Fruit fly (Drosophila melanogaster) Kc167 (cell line): ENCODE data around the gene Ppm1.

Experiments used
- Myc ChIP-seq: fragments of >200 bp; optimal IDR thresholded peaks from 2 replicates; lab custom pipeline; 2017; ENCODE audit warnings: missing external identifiers
- Sin3A ChIP-seq: fragments of >200 bp; optimal IDR thresholded peaks from 2 replicates; lab custom pipeline; 2018; ENCODE audit warnings: missing external identifiers
- h ChIP-seq: fragments of >200 bp; optimal IDR thresholded peaks from 3 replicates; lab custom pipeline; 2018; ENCODE audit warnings: missing external identifiers
- insv ChIP-seq: fragments of >200 bp; optimal IDR thresholded peaks from 3 replicates; lab custom pipeline; 2018; ENCODE audit warnings: missing external identifiers
- psq ChIP-seq: fragments of >200 bp; optimal IDR thresholded peaks from 2 replicates; lab custom pipeline; 2017; ENCODE audit warnings: missing external identifiers
- ttk ChIP-seq: sonication (Bioruptor generic); optimal IDR thresholded peaks from 2 replicates; lab custom pipeline; 2017; ENCODE audit warnings: missing external identifiers

Gene Ppm1

DNA sequence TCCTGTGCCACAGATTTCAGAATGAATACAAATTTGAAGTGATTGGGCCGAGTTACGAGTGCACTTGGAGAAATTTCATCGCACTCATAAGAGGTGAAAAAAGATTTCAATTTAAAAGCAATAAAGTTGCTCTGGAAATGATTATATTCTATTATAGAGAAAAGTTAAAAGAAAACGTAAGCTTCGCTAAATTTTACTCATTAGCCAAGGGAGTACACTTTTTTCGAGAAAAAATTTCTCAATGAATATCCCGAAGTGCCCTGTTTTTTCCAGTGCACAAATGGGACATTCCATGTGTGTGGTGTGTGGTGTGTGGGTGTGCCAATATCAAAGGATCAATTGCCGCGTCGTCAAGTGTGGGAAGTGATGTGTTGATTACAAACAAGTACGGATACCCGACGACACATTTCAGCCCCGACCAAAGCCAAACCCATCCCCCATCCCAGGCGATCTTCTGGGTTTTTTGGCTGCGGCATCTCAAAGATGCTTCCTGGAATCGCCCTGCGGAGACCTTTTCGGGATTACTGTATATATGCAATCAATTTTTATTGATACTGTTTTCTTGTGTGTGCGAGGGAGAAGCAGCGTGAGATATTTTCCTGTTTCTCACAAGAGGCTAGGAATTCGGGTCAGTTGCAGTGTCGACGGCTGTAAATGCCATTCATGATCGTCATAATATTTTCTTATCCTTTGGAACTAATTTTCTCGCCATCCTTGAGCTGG, 32.6 kb downstream of the Ppm1 start:
- TF ChIP-seq insv (lab: Kevin White, UChicago) (no peak), Myc (no peak), h (lab: Kevin White, UChicago) (no peak), psq (lab: Kevin White, UChicago) (no peak), Sin3A (lab: Kevin White, UChicago) (no peak), ttk (lab: Kevin White, UChicago) (no peak)

DNA sequence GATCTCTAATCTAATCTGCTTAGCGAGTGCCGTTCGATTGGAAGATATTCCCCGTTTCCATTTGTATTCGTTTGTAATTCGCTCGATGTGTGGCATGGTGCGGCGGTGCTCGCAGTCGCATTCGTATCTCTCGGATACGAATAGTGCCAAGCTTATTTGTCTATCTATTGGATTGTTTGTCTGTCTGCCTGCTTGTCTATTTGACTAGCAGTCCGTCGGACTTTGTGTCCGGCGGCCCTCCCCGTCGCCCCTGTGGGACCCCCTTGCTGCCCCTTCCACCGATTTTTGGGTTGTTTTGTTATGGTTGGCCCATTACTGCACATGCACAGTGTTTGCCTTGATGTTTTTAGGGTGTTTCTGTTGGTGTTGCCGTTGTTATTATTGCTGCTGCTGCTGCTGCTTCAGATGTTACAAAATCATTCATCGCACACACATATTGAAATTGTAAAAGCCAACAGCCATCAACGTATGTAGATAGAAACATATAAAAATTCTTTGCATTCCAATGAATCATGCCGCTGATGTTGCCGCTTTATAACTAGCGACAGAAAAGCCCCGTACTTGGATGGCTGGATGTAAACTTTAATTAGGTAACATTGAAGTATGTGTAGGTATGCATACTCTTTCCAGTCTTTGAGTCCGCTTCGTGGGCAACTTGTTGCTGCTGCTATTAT, 33.8 kb downstream of the Ppm1 start:
- TF ChIP-seq Sin3A (lab: Kevin White, UChicago): no peak
- TF ChIP-seq ttk (lab: Kevin White, UChicago): no peak
- no peak for TF ChIP-seq insv (lab: Kevin White, UChicago)
- no peak for TF ChIP-seq psq (lab: Kevin White, UChicago)
- no peak for TF ChIP-seq h (lab: Kevin White, UChicago)
- TF ChIP-seq Myc: no peak

DNA sequence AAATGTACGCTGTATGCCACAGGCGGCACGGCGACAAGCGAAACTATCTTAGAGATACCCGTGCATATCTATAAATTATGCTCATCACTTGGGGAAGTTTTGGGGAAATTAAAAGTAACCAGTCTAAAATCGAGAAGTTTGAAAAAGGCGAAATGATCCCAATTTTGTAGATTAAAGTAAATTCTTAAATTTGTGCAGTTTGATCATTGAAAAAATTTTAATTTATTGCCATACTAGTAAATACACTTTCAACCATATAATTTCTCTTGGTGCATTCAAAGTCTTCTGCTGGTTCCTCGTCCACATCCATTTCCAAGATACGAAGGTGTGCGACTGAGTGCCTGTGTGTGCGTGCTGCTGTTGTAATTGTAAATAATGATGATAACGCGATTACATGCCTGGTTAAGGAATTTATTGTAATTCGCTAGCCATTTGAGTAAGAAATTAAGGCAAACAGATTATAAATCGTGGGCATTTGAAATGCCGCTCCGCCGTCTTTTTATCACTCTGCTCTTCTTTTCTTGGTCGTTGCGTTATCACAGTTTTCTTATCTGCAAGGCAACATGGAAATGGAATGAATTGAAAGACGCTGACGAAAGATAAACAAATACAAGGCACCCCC, 34.4 kb downstream of the Ppm1 start:
- TF ChIP-seq psq (lab: Kevin White, UChicago) (no peak), Sin3A (lab: Kevin White, UChicago) (no peak), Myc (no peak), insv (lab: Kevin White, UChicago) (no peak), ttk (lab: Kevin White, UChicago) (no peak), h (lab: Kevin White, UChicago) (no peak)

DNA sequence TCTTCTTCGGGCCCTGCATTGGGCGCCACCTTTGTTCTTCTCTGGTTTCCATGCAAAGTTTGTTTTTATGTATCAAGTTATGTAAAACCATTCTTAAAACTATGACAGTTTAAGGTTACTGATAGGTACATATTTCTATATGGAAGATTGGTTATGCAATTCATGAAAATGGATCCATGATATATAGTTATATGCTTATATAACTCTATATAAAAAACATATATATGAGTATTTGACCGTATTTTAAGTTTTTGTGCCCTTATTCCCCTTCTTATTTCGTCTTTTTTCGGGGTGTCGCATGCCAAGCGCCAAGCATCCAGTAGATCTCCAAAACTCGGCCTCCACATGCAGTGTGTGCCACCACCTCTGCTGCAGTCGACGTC, 35.0 kb downstream of the Ppm1 start:
- TF ChIP-seq ttk (lab: Kevin White, UChicago) (no peak), Sin3A (lab: Kevin White, UChicago) (no peak), Myc (no peak), h (lab: Kevin White, UChicago) (no peak), insv (lab: Kevin White, UChicago) (no peak), psq (lab: Kevin White, UChicago) (no peak)

DNA sequence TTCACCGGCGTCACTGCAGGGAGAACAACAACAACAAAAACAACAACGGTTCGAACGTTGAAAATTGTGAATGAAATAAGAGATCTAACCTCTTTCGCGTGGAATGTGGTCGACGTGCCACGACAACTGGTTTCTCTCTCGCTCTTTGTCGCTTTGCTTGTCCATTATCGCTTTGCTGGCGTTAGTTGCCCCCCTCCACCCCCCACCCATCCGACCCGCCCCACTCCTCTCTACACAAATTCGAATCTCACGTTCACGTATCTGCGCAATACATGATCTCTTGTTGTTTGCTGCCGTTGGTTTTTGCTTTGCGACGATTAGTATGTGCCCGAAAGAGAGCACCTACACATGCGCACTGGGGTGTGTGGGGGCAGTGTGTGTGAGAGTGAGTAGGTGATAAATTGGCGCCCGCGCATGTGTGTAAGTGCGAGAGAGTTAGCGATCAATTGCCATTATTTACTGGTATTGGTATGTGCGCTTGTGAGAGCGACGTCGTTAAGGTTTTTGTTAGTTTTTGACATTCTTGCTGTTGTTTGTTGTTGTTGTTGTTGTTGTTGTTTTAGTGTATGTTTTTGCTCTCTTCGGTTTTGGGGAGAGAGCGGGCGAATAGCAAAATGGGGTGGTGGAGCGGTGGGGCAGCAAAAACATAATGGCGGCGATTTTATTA, 35.5 kb downstream of the Ppm1 start:
- TF ChIP-seq Sin3A (lab: Kevin White, UChicago) (no peak), insv (lab: Kevin White, UChicago) (no peak), h (lab: Kevin White, UChicago) (no peak), psq (lab: Kevin White, UChicago) (no peak), ttk (lab: Kevin White, UChicago) (no peak), Myc (no peak)

DNA sequence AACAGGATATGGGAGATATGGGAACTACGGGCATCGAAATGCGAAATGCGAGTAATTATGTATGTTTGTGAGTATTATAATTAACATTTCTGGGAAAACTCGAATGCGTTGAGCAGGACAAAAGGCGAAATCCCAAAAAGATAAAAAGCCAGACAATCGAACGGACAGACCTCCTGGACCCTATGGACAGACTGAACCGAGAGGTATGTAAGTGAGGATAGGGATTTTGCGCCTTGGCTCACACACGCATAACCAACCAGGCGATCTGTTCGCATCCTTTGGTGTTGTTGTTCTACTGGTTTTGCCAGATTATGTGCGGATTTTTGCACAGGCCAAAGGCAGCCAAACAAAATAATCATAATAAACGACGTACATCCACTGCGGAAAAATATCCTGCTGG, 36.8 kb downstream of the Ppm1 start:
- TF ChIP-seq Myc (no peak), h (lab: Kevin White, UChicago) (no peak), Sin3A (lab: Kevin White, UChicago) (no peak), insv (lab: Kevin White, UChicago) (no peak), psq (lab: Kevin White, UChicago) (no peak), ttk (lab: Kevin White, UChicago) (no peak)

DNA sequence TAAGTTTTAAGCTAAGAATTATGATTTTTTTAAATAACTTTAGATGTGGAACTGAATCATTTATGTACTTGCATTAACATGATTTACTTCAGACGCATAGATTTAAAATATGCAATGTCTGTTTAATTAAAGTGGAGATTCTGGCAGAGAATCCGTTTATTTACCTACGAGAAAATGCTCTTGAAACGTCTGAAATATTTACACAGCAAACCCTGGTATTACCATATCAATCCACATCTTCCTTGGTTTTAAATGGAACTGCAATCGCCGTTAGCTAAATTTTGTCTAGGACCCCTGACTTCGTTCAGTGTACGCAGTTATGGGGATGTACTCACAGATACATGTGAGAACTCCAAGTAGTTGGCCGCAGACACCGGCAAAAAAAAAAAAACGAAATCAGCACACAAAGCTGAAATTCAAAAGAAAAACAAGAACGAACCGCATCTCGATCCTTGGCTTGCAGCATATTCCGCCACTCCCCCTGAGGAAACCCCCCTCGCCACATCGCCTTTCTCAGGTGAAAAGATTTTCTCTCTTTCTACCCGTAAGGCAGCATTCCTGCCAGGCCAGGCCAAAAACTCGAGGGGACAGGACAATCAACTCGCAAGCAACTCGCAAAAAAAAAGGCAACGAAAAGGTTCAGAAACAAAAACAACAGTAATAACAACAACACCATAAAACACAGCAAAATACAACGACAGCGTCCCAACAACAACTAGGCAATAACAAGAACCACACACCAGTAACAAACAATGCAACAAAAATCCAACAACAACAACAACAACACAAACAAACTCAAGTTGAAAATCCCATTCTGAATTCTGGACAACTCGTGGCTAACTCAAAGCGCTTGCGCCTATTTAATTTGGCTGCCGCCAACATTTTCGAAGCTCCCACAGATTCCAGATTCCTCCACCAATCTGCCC, 37.5 kb downstream of the Ppm1 start:
- no peak for TF ChIP-seq psq (lab: Kevin White, UChicago)
- TF ChIP-seq ttk (lab: Kevin White, UChicago): no peak
- TF ChIP-seq insv (lab: Kevin White, UChicago): no peak
- no peak for TF ChIP-seq Myc
- no peak for TF ChIP-seq Sin3A (lab: Kevin White, UChicago)
- TF ChIP-seq h (lab: Kevin White, UChicago): no peak

DNA sequence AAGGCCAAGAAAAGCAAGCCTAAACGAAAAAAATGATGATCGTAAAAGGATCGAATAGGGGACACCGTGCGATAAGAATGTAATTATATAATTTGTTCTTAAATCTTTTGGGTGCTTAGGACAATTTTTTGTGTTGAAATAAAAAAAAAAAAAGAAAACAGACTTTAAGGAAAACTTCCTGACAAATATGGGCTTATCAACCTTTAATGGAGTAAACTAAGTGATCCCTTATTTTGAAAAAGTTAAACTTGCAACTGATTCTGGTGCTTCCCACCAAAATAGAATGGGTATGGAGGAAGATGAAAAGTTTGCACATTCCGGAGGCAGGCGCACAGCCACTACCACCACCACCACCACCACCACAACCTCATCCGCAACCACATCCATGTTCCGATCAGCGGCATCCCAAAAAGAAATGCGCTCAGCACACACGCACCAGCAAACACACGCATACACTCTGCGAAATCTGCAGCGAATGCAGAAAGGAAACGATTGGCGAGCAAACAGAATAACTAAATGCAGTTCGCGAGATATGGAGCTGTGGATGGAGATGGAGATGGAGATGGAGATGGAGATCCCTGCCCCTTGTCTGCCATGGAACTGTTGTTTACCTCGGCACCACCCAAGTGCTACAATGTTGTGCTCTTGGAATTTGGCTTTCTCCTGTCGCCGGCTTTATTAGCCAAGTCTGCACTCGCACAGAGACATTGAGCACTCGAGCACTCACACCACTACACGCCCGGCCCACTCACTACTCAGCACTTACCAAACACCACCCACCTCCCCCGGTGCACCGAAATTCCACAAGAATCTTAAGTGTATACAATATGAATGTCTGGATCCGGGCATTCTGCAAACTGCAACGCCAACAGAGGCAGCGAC, 38.5 kb downstream of the Ppm1 start:
- TF ChIP-seq psq (lab: Kevin White, UChicago) (no peak), ttk (lab: Kevin White, UChicago) (no peak), Myc (no peak), Sin3A (lab: Kevin White, UChicago) (no peak), insv (lab: Kevin White, UChicago) (no peak), h (lab: Kevin White, UChicago) (no peak)

DNA sequence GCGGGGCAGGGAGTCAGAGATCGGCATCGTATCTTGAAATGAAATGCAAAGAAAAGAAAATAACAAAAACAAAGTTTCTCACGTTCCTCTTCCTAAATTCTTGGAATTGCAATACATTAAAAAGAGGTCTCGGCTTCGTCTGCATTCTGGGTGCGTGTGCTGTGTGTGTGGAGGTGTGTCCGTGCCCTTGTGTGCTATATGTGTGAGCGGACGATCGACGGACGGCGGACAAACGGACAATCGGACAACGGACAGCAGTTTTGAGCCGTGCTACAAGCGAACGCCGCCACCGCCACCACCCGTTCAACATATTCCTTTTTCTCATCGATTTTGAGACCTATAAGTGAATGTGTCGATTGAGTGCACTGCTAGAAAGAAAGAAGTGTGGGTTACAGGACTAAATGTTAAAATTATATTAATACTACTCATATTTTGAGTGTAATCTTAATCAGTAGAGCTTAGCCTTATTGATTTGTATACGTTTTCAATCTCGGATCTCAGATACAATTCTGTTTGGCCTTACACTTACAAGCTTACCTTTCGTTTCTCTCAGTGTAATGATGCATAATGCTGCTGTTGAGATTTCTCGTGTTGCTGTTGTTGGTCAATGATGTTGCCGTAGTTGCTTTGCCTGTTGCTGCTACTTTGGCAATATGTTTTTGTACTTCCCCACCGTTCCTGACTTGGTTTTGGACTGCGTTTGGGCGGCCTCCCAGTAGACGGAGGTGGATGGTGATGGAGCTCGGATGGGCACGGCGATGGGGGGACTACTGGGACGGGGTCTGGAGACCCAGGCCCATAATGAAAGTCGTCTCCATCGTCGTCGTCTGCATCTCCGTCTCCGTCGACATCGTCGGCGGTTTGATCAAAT, 40.2 kb downstream of the Ppm1 start:
- no peak for TF ChIP-seq Sin3A (lab: Kevin White, UChicago)
- no peak for TF ChIP-seq ttk (lab: Kevin White, UChicago)
- TF ChIP-seq h (lab: Kevin White, UChicago): no peak
- TF ChIP-seq psq (lab: Kevin White, UChicago): no peak
- no peak for TF ChIP-seq insv (lab: Kevin White, UChicago)
